Worm (Caenorhabditis elegans) whole organism, L2 larva: ENCODE data around the gene aqp-3.

Source experiments
- lin-11 ChIP-seq: fragments of 150-350 bp; sonication (generic microtip); optimal IDR thresholded peaks from 2 replicates; lab custom pipeline; 2014; ENCODE audit warnings: missing biosample characterization, missing genetic modification characterization, inconsistent platforms, mixed read lengths
- lin-13 ChIP-seq: fragments of 150-350 bp; optimal IDR thresholded peaks from 2 replicates; lab custom pipeline; 2014; ENCODE audit warnings: missing biosample characterization, missing genetic modification reagents, missing genetic modification characterization

ce11 chrIV:10970767-10971166 lies 4.5 kb upstream of the aqp-3 start:
- TF ChIP-seq lin-11 (tag; lab: Kevin White, UChicago) (no peak), lin-13 (GFP tag; lab: Kevin White, UChicago) (no peak)
